Fruit fly (Drosophila melanogaster) whole organism, embryonic: ENCODE results near the gene natalisin.

Source experiments
- Abd-B ChIP-seq: fragments of 200-800 bp; sonication (Bioruptor generic); optimal IDR thresholded peaks from 2 replicates; lab custom pipeline; 2018; ENCODE audit warnings: missing biosample characterization, mild to moderate bottlenecking, missing genetic modification characterization, moderate library complexity
- Aef1 ChIP-seq: fragments of 200-800 bp; sonication (Bioruptor generic); IDR thresholded peaks from 3 replicates; pipeline ENCODE4 v1.3.6; 2022; ENCODE audit warnings: missing biosample characterization, missing genetic modification characterization
- Asciz ChIP-seq: fragments of 200-800 bp; sonication (Bioruptor generic); optimal IDR thresholded peaks from 2 replicates; lab custom pipeline; 2017; ENCODE audit warnings: missing biosample characterization, mild to moderate bottlenecking, missing genetic modification characterization, missing genetic modification reagents
- CG10209 ChIP-seq: fragments of 200-800 bp; sonication (Bioruptor generic); optimal IDR thresholded peaks from 3 replicates; lab custom pipeline; 2017; ENCODE audit warnings: missing biosample characterization, mild to moderate bottlenecking, missing genetic modification characterization, missing genetic modification reagents
- CG10267 ChIP-seq: fragments of 200-800 bp; sonication (Bioruptor generic); optimal IDR thresholded peaks from 2 replicates; lab custom pipeline; 2018; ENCODE audit warnings: missing biosample characterization, mild to moderate bottlenecking, missing genetic modification characterization, moderate library complexity
- CG10462 ChIP-seq: fragments of 200-800 bp; sonication (Bioruptor generic); optimal IDR thresholded peaks from 2 replicates; lab custom pipeline; 2016; ENCODE audit warnings: missing biosample characterization, missing genetic modification characterization
- CG11093 ChIP-seq: fragments of 200-800 bp; sonication (Bioruptor generic); IDR thresholded peaks from 3 replicates; pipeline ENCODE4 v1.3.6; 2022; ENCODE audit warnings: missing biosample characterization, missing genetic modification characterization
- CG11247 ChIP-seq: fragments of 200-800 bp; sonication (Bioruptor generic); IDR thresholded peaks from 2 replicates; pipeline ENCODE4 v1.3.6; 2022; ENCODE audit warnings: missing biosample characterization, missing genetic modification characterization
- CG11723 ChIP-seq: fragments of 200-800 bp; sonication (Bioruptor generic); optimal IDR thresholded peaks from 2 replicates; lab custom pipeline; 2017; ENCODE audit warnings: missing biosample characterization, mild to moderate bottlenecking, missing genetic modification characterization
- CG12391 ChIP-seq: fragments of 200-800 bp; sonication (Bioruptor generic); optimal IDR thresholded peaks from 3 replicates; lab custom pipeline; 2018; ENCODE audit warnings: missing biosample characterization, mild to moderate bottlenecking, missing genetic modification characterization, moderate library complexity
- CG14667 ChIP-seq: fragments of 200-800 bp; sonication (Bioruptor generic); IDR thresholded peaks from 2 replicates; pipeline ENCODE4 v1.3.6; 2022; ENCODE audit warnings: missing biosample characterization, missing genetic modification characterization
- CG15269 ChIP-seq: fragments of 200-800 bp; sonication (Bioruptor generic); optimal IDR thresholded peaks from 2 replicates; lab custom pipeline; 2018; ENCODE audit warnings: missing biosample characterization, mild to moderate bottlenecking, missing genetic modification characterization, moderate library complexity
- CG17385 ChIP-seq: fragments of 200-800 bp; sonication (Bioruptor generic); optimal IDR thresholded peaks from 3 replicates; lab custom pipeline; 2018; ENCODE audit warnings: missing biosample characterization, mild to moderate bottlenecking, missing genetic modification characterization
- CG2202 ChIP-seq: fragments of 200-800 bp; sonication (Bioruptor generic); optimal IDR thresholded peaks from 2 replicates; lab custom pipeline; 2018; ENCODE audit warnings: missing biosample characterization, mild to moderate bottlenecking, missing genetic modification characterization
- CG2678 ChIP-seq: fragments of 200-800 bp; sonication (Bioruptor generic); optimal IDR thresholded peaks from 3 replicates; lab custom pipeline; 2019; ENCODE audit warnings: missing biosample characterization, mild to moderate bottlenecking, missing genetic modification characterization, moderate library complexity
- CG32767 ChIP-seq: fragments of 200-800 bp; sonication (Bioruptor generic); IDR thresholded peaks from 2 replicates; pipeline ENCODE4 v1.3.6; 2022; ENCODE audit warnings: missing biosample characterization, missing genetic modification characterization
- CG4617 ChIP-seq: fragments of 200-800 bp; sonication (Bioruptor generic); optimal IDR thresholded peaks from 3 replicates; lab custom pipeline; 2016; ENCODE audit warnings: missing biosample characterization, missing genetic modification characterization, borderline replicate concordance
- CG6791 ChIP-seq: fragments of 200-800 bp; sonication (Bioruptor generic); IDR thresholded peaks from 3 replicates; pipeline ENCODE4 v1.3.6; 2022; ENCODE audit warnings: missing biosample characterization, missing genetic modification characterization; ENCODE audit not compliant: partially characterized antibody
- Dll ChIP-seq: fragments of 200-800 bp; sonication (Bioruptor generic); IDR thresholded peaks from 4 replicates; pipeline ENCODE4 v1.3.6; 2022; ENCODE audit warnings: missing biosample characterization, missing genetic modification characterization; ENCODE audit not compliant: partially characterized antibody
- Fer3 ChIP-seq: fragments of 200-800 bp; sonication (Bioruptor generic); optimal IDR thresholded peaks from 2 replicates; lab custom pipeline; 2018; ENCODE audit warnings: missing biosample characterization, mild to moderate bottlenecking, missing genetic modification characterization, moderate library complexity
- Gsc ChIP-seq: fragments of 200-800 bp; sonication (Bioruptor generic); IDR thresholded peaks from 2 replicates; pipeline ENCODE4 v1.3.6; 2022; ENCODE audit warnings: missing biosample characterization, missing genetic modification characterization
- H15 ChIP-seq: fragments of 200-800 bp; sonication (Bioruptor generic); IDR thresholded peaks from 3 replicates; pipeline ENCODE4 v1.3.6; 2022; ENCODE audit warnings: missing biosample characterization, missing genetic modification characterization
- Hmx ChIP-seq: fragments of 200-800 bp; sonication (Bioruptor generic); optimal IDR thresholded peaks from 2 replicates; lab custom pipeline; 2016; ENCODE audit warnings: missing biosample characterization, missing genetic modification characterization
- Neu2 ChIP-seq: fragments of 200-800 bp; sonication (Bioruptor generic); optimal IDR thresholded peaks from 3 replicates; lab custom pipeline; 2016; ENCODE audit warnings: missing biosample characterization, missing genetic modification characterization, borderline replicate concordance
- NfI ChIP-seq: fragments of 200-800 bp; sonication (Bioruptor generic); optimal IDR thresholded peaks from 3 replicates; lab custom pipeline; 2018; ENCODE audit warnings: missing biosample characterization, mild to moderate bottlenecking, missing genetic modification characterization, moderate library complexity
- Ptx1 ChIP-seq: fragments of 200-800 bp; sonication (Bioruptor generic); IDR thresholded peaks from 2 replicates; pipeline ENCODE4 v1.3.6; 2022; ENCODE audit warnings: missing biosample characterization, missing genetic modification characterization
- Rfx ChIP-seq: fragments of 200-800 bp; sonication (Bioruptor generic); IDR thresholded peaks from 2 replicates; pipeline ENCODE4 v1.3.6; 2022; ENCODE audit warnings: missing biosample characterization, missing genetic modification characterization
- Stat92E ChIP-seq, 3 experiments: fragments of >200 bp in 2 of 3; fragments of 200-800 bp in 1 of 3; sonication (Bioruptor generic) in 1 of 3; optimal IDR thresholded peaks; 2 replicates each; lab custom pipeline; 2017 to 2019; ENCODE audit warnings: missing biosample characterization in 3 of 3, missing genetic modification characterization in 3 of 3, mild to moderate bottlenecking in 1 of 3, moderate library complexity in 1 of 3
- Trl ChIP-seq, 3 experiments: fragments of >200 bp in 2 of 3; fragments of 200-800 bp in 1 of 3; sonication (Bioruptor generic) in 1 of 3; optimal IDR thresholded peaks; 2 replicates in 1 of 3; 3 replicates in 2 of 3; lab custom pipeline; 2016 to 2017; ENCODE audit warnings: missing biosample characterization in 1 of 3, missing genetic modification characterization in 1 of 3
- bab2 ChIP-seq: fragments of 200-800 bp; sonication (Bioruptor generic); optimal IDR thresholded peaks from 2 replicates; lab custom pipeline; 2016; ENCODE audit warnings: missing biosample characterization, missing genetic modification characterization
- bowl ChIP-seq: fragments of 200-800 bp; sonication (Bioruptor generic); IDR thresholded peaks from 2 replicates; pipeline ENCODE4 v1.3.6; 2022; ENCODE audit warnings: missing biosample characterization, missing genetic modification characterization
- cad ChIP-seq: fragments of >200 bp; optimal IDR thresholded peaks from 2 replicates; lab custom pipeline; 2017; ENCODE audit warnings: missing biosample characterization, missing genetic modification characterization
- chif ChIP-seq, 2 experiments: fragments of 200-800 bp; sonication (Bioruptor generic); optimal IDR thresholded peaks; 3 replicates each; lab custom pipeline; 2016; ENCODE audit warnings: missing biosample characterization in 2 of 2, missing genetic modification characterization in 2 of 2
- danr ChIP-seq: fragments of 200-800 bp; sonication (Bioruptor generic); IDR thresholded peaks from 2 replicates; pipeline ENCODE4 v1.3.6; 2022; ENCODE audit warnings: missing biosample characterization, missing genetic modification characterization
- fd3F ChIP-seq: fragments of 200-800 bp; sonication (Bioruptor generic); optimal IDR thresholded peaks from 2 replicates; lab custom pipeline; 2018; ENCODE audit warnings: missing biosample characterization, mild to moderate bottlenecking, missing genetic modification characterization, moderate library complexity
- fd96Cb ChIP-seq: fragments of 200-800 bp; sonication (Bioruptor generic); optimal IDR thresholded peaks from 2 replicates; lab custom pipeline; 2018; ENCODE audit warnings: missing biosample characterization, mild to moderate bottlenecking, missing genetic modification characterization, moderate library complexity
- mirr ChIP-seq: fragments of 200-800 bp; sonication (Bioruptor generic); optimal IDR thresholded peaks from 3 replicates; lab custom pipeline; 2018; ENCODE audit warnings: missing biosample characterization, mild to moderate bottlenecking, missing genetic modification characterization
- nmo ChIP-seq: fragments of 200-800 bp; sonication (Bioruptor generic); optimal IDR thresholded peaks from 2 replicates; lab custom pipeline; 2018; ENCODE audit warnings: missing biosample characterization, mild to moderate bottlenecking, missing genetic modification characterization, moderate library complexity
- org-1 ChIP-seq: fragments of 200-800 bp; sonication (Bioruptor generic); optimal IDR thresholded peaks from 2 replicates; lab custom pipeline; 2017; ENCODE audit warnings: missing biosample characterization, missing genetic modification characterization
- pzg ChIP-seq: fragments of 200-800 bp; sonication (Bioruptor generic); optimal IDR thresholded peaks from 3 replicates; lab custom pipeline; 2018; ENCODE audit warnings: missing biosample characterization, mild to moderate bottlenecking, missing genetic modification characterization, moderate library complexity
- repo ChIP-seq: fragments of 200-800 bp; sonication (Bioruptor generic); optimal IDR thresholded peaks from 2 replicates; lab custom pipeline; 2016; ENCODE audit warnings: missing biosample characterization, missing genetic modification characterization
- row ChIP-seq: fragments of 200-800 bp; sonication (Bioruptor generic); IDR thresholded peaks from 3 replicates; pipeline ENCODE4 v1.3.6; 2022; ENCODE audit warnings: missing biosample characterization, missing genetic modification characterization
- salm ChIP-seq: fragments of 200-800 bp; sonication (Bioruptor generic); optimal IDR thresholded peaks from 2 replicates; lab custom pipeline; 2018; ENCODE audit warnings: missing biosample characterization, mild to moderate bottlenecking, missing genetic modification characterization
- sisA ChIP-seq: fragments of 200-800 bp; sonication (Bioruptor generic); IDR thresholded peaks from 2 replicates; pipeline ENCODE4 v1.3.6; 2022; ENCODE audit warnings: missing biosample characterization, missing genetic modification characterization
- slp2 ChIP-seq: fragments of 200-800 bp; sonication (Bioruptor generic); optimal IDR thresholded peaks from 2 replicates; lab custom pipeline; 2016; ENCODE audit warnings: missing biosample characterization, missing genetic modification characterization
- sqz ChIP-seq: fragments of 200-800 bp; sonication (Bioruptor generic); optimal IDR thresholded peaks from 3 replicates; lab custom pipeline; 2018; ENCODE audit warnings: missing biosample characterization, mild to moderate bottlenecking, missing genetic modification characterization
- tll ChIP-seq, 2 experiments: fragments of 200-800 bp in 1 of 2; fragments of >200 bp in 1 of 2; sonication (Bioruptor generic) in 1 of 2; optimal IDR thresholded peaks; 2 replicates each; lab custom pipeline; 2017 to 2019; ENCODE audit warnings: missing biosample characterization in 2 of 2, missing genetic modification characterization in 2 of 2, mild to moderate bottlenecking in 1 of 2, moderate library complexity in 1 of 2
- tx ChIP-seq: fragments of 200-800 bp; sonication (Bioruptor generic); optimal IDR thresholded peaks from 2 replicates; lab custom pipeline; 2016; ENCODE audit warnings: missing biosample characterization, missing genetic modification characterization

Gene natalisin

dm6 chr3R:14469724-14470123 is 51.3 kb downstream of the natalisin start (continued):
- TF ChIP-seq Hmx (GFP tag; lab: Kevin White, UChicago) (no peak), Trl (optimal IDR thresholded peaks at IDR 0.05; lab: Kevin White, UChicago) (no peak), Trl (GFP tag; optimal IDR thresholded peaks at IDR 0.05; lab: Kevin White, UChicago) (no peak), NfI (peak; percentile 17), Neu2 (GFP tag; lab: Kevin White, UChicago) (no peak), Dll (GFP tag; lab: Robert Waterston, UW) (no peak), CG11093 (GFP tag; lab: Robert Waterston, UW) (0 out of 3 replicates have a peak, but pooled peaks have one; percentile 23), Rfx (GFP tag; lab: Robert Waterston, UW) (0 out of 2 replicates have a peak, but pooled peaks have one; percentile 16), CG32767 (GFP tag; lab: Robert Waterston, UW) (peak; percentile 33; the same call in 1 of the 2 replicates), tx (GFP tag; lab: Kevin White, UChicago) (no peak), CG14667 (GFP tag; lab: Robert Waterston, UW) (peak; percentile 60; the same call in 1 of the 2 replicates), fd96Cb (tag; lab: Kevin White, UChicago) (peak; percentile 66), pzg (GFP tag; lab: Kevin White, UChicago) (no peak), Fer3 (tag; lab: Kevin White, UChicago) (peak; percentile 5), bowl (no peak), mirr (GFP tag; lab: Kevin White, UChicago) (no peak), Ptx1 (peak; percentile 72), tll (GFP tag; optimal IDR thresholded peaks at IDR 0.05; lab: Kevin White, UChicago) (no peak)

- TF ChIP-seq CG10209 (peak; percentile 40), sqz (GFP tag; lab: Kevin White, UChicago) (no peak), Asciz (GFP tag; lab: Kevin White, UChicago) (no peak), Gsc (GFP tag; lab: Robert Waterston, UW) (no peak), fd3F (no peak), fd96Cb (tag; lab: Kevin White, UChicago) (peak; percentile 43), slp2 (GFP tag; lab: Kevin White, UChicago) (peak; percentile 1), CG4617 (GFP tag; lab: Kevin White, UChicago) (no peak), bab2 (GFP tag; lab: Kevin White, UChicago) (peak; percentile 38), CG2202 (peak; percentile 51), repo (GFP tag; lab: Kevin White, UChicago) (no peak), CG15269 (tag; lab: Kevin White, UChicago) (peak; percentile 31), Stat92E (GFP tag; optimal IDR thresholded peaks at IDR 0.05; lab: Kevin White, UChicago) (no peak), CG6791 (GFP tag; lab: Robert Waterston, UW) (no peak), danr (GFP tag; lab: Robert Waterston, UW) (no peak), CG12391 (peak; percentile 59), CG10267 (tag; lab: Kevin White, UChicago) (peak; percentile 47), org-1 (GFP tag; lab: Kevin White, UChicago) (peak; percentile 9), row (GFP tag; lab: Robert Waterston, UW) (peak; percentile 48; the same call in 2 of the 3 replicates), CG17385 (peak; percentile 23), cad (GFP tag; lab: Kevin White, UChicago) (no peak), CG2678 (tag; lab: Kevin White, UChicago) (peak; percentile 27), CG11247 (GFP tag; lab: Robert Waterston, UW) (no peak), CG11723 (GFP tag; lab: Kevin White, UChicago) (no peak), chif (GFP tag; optimal IDR thresholded peaks at IDR 0.05; lab: Kevin White, UChicago) (peak in 1 of 2 experiments; percentile 66), Aef1 (GFP tag; lab: Robert Waterston, UW) (no peak), salm (peak; percentile 34), sisA (0 out of 2 replicates have a peak, but pooled peaks have one; percentile 7), CG10462 (no peak), Abd-B (GFP tag; lab: Kevin White, UChicago) (peak; percentile 15), H15 (GFP tag; lab: Robert Waterston, UW) (0 out of 3 replicates have a peak, but pooled peaks have one; percentile 27), nmo (GFP tag; lab: Kevin White, UChicago) (peak; percentile 62)
Measured at dm6 chr3R:14470630-14471029, 52.2 kb downstream of the natalisin start.
